Worm (Caenorhabditis elegans): ENCODE data around the gene E04F6.8.

E04F6.8 gene

ce11 chrII:7171305-7171998 lies 39.7 kb downstream of the E04F6.8 start, which contains the start of gene dyf-13:
Gene dyf-13, minus strand, starts transcription at chrII:7171355.
- TF ChIP-seq tbx-37 (GFP tag; conservative IDR thresholded peaks at IDR 0.05): no peak
- TF ChIP-seq hmbx-1 (tag; optimal IDR thresholded peaks at IDR 0.05): no peak
- no peak for TF ChIP-seq hnd-1 (tag; optimal IDR thresholded peaks at IDR 0.05)
- no peak for TF ChIP-seq sea-1 (GFP tag; conservative IDR thresholded peaks at IDR 0.05)
- no peak for TF ChIP-seq scrt-1 (GFP tag; IDR thresholded peaks at IDR 0.05)
- no peak for TF ChIP-seq pes-1 (GFP tag; IDR thresholded peaks at IDR 0.05)
- TF ChIP-seq B0310.2 (tag; optimal IDR thresholded peaks at IDR 0.05): no peak
- TF ChIP-seq flt-1 (GFP tag; IDR thresholded peaks at IDR 0.05): no peak
- no peak for TF ChIP-seq ceh-13 (GFP tag; optimal IDR thresholded peaks at IDR 0.05)
- TF ChIP-seq hmg-4 (GFP tag; optimal IDR thresholded peaks at IDR 0.05): no peak
- no peak for TF ChIP-seq F13C5.2 (tag; optimal IDR thresholded peaks at IDR 0.05)
- TF ChIP-seq tra-4 (tag; optimal IDR thresholded peaks at IDR 0.05): no peak
- TF ChIP-seq tbx-11 (GFP tag; IDR thresholded peaks at IDR 0.05): no peak
- no peak for TF ChIP-seq ceh-36 (tag; optimal IDR thresholded peaks at IDR 0.05)

DNA sequence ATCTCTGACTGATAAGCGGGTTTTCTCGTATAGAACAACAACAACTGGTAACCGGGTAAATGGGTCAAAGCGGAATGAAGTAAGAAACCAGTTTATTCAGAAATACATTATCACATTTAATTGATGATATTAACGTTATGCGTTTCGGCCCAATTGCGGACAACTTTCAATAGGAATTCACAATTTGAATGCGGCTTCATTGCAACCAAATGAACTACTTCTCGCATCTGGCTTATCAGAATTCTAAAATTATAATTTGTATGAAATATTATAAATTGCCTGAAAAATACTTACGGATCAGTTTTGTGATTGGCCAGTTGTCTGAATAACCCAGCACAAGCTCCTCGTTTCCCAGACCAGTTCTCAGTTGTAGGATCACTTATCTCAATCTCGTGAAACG lies 42.5 kb downstream of the E04F6.8 start, which contains the start of gene col-36:
Gene col-36, minus strand, starts transcription at position 101 of the 400 bp plus-strand sequence.
- no peak for TF ChIP-seq B0310.2 (tag; optimal IDR thresholded peaks at IDR 0.05)
- no peak for TF ChIP-seq tra-4 (tag; optimal IDR thresholded peaks at IDR 0.05)
- TF ChIP-seq pes-1 (GFP tag; IDR thresholded peaks at IDR 0.05): no peak
- TF ChIP-seq flt-1 (GFP tag; IDR thresholded peaks at IDR 0.05): no peak
- TF ChIP-seq aly-1 (tag; optimal IDR thresholded peaks at IDR 0.05): no peak
- TF ChIP-seq sea-1 (GFP tag; conservative IDR thresholded peaks at IDR 0.05): no peak
- TF ChIP-seq scrt-1 (GFP tag; IDR thresholded peaks at IDR 0.05): no peak

DNA sequence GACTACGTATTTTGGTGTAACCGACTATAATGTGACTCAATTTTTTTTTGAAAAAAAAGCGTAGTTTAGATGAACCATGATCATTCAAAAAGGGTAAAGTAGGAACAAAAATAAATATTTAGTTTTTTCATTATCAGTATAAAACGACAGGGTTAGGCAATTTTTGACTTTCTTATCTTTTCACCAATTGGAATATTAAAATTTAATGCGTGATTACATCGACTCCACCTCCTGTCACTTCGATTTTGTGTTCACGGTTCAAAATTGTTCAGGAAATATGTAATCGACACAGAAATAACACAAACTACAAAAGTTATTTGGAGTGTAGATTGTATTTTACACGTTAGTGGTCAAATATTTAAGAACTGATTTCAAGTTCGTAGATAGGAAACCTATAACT lies 44.4 kb downstream of the E04F6.8 start:
- TF ChIP-seq ceh-36 (tag; optimal IDR thresholded peaks at IDR 0.05): no peak
- TF ChIP-seq F13C5.2 (tag; optimal IDR thresholded peaks at IDR 0.05): no peak
- TF ChIP-seq ets-7 (tag; optimal IDR thresholded peaks at IDR 0.05): no peak
- no peak for TF ChIP-seq tbx-37 (GFP tag; conservative IDR thresholded peaks at IDR 0.05)
- no peak for TF ChIP-seq B0310.2 (tag; optimal IDR thresholded peaks at IDR 0.05)

- no peak for TF ChIP-seq ceh-13 (GFP tag; optimal IDR thresholded peaks at IDR 0.05)
Observed at ce11 chrII:7165749-7166148, 45.4 kb downstream of the E04F6.8 start, which contains the start of gene mfsd-13.2. Gene mfsd-13.2, minus strand, starts transcription at chrII:7165849.

DNA sequence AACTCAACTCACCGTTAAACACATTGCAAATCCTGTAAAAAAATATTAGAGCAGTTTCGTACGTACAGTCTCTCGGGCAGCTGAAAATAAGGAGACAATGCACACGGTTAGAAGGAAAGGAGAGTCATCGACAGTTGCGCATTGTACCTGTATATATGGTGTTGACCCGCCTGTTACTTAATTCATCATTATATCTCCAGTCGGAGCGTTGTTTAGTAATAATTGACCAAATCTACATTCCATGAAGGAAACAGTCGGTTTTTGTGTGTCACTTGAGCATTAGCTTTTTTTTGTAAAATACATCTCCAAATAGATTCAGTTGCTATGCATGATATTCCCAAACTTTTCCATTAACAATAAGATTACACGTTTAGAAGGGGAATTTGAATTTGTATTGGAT lies 49.7 kb downstream of the E04F6.8 start, which contains the start of gene C27H5.12:
Gene C27H5.12, minus strand, starts transcription at position 101 of the 400 bp plus-strand sequence.
- TF ChIP-seq tbx-11 (GFP tag; IDR thresholded peaks at IDR 0.05) (no peak), ceh-36 (tag; optimal IDR thresholded peaks at IDR 0.05) (no peak), aly-1 (tag; optimal IDR thresholded peaks at IDR 0.05) (no peak), tbx-37 (GFP tag; conservative IDR thresholded peaks at IDR 0.05) (no peak), hmg-4 (GFP tag; optimal IDR thresholded peaks at IDR 0.05) (no peak), flt-1 (GFP tag; IDR thresholded peaks at IDR 0.05) (no peak), F13C5.2 (tag; optimal IDR thresholded peaks at IDR 0.05) (no peak), hnd-1 (tag; optimal IDR thresholded peaks at IDR 0.05) (no peak), scrt-1 (GFP tag; IDR thresholded peaks at IDR 0.05) (no peak), ama-1 (optimal IDR thresholded peaks at IDR 0.05) (no peak), sea-1 (GFP tag; conservative IDR thresholded peaks at IDR 0.05) (no peak), ets-7 (tag; optimal IDR thresholded peaks at IDR 0.05) (no peak), hmbx-1 (tag; optimal IDR thresholded peaks at IDR 0.05) (no peak), B0310.2 (tag; optimal IDR thresholded peaks at IDR 0.05) (no peak), tra-4 (tag; optimal IDR thresholded peaks at IDR 0.05) (no peak), pes-1 (GFP tag; IDR thresholded peaks at IDR 0.05) (no peak), ceh-13 (GFP tag; optimal IDR thresholded peaks at IDR 0.05) (no peak)

All from whole organism, early embryonic.